Fruit fly (Drosophila melanogaster): ENCODE data around the gene Mst98Cb.

Mst98Cb gene

dm6 chr3R:28328780-28329546 lies 36.4 kb downstream of the Mst98Cb start (continued):
- TF ChIP-seq CG7368 (GFP tag; optimal IDR thresholded peaks at IDR 0.05) (no peak), CG9139 (GFP tag; optimal IDR thresholded peaks at IDR 0.05) (no peak), Blimp-1 (GFP tag; optimal IDR thresholded peaks at IDR 0.05) (no peak), CG6792 (GFP tag; optimal IDR thresholded peaks at IDR 0.05) (peak; percentile 17), CG11294 (GFP tag; IDR thresholded peaks at IDR 0.05) (peak; percentile 87), dac (GFP tag; optimal IDR thresholded peaks at IDR 0.05) (peak; percentile 36), Ets96B (tag; optimal IDR thresholded peaks at IDR 0.05) (peak; percentile 84), svp (GFP tag) (peak; percentile 55), Eip93F (GFP tag; optimal IDR thresholded peaks at IDR 0.05) (no peak), Lpt (GFP tag; optimal IDR thresholded peaks at IDR 0.05) (peak; percentile 71), OdsH (GFP tag; optimal IDR thresholded peaks at IDR 0.05) (peak; percentile 76), CG8632 (GFP tag; optimal IDR thresholded peaks at IDR 0.05) (peak; percentile 16), CG16779 (tag; optimal IDR thresholded peaks at IDR 0.05) (no peak), CG34406 (GFP tag; optimal IDR thresholded peaks at IDR 0.05) (peak; percentile 30), CG31627 (GFP tag; optimal IDR thresholded peaks at IDR 0.05) (peak; percentile 7), net (GFP tag; optimal IDR thresholded peaks at IDR 0.05) (peak; percentile 79), Sox15 (GFP tag; optimal IDR thresholded peaks at IDR 0.05) (peak; percentile 30), cyc (GFP tag; optimal IDR thresholded peaks at IDR 0.05) (no peak), vri (GFP tag; optimal IDR thresholded peaks at IDR 0.05) (no peak), Smox (GFP tag; optimal IDR thresholded peaks at IDR 0.05) (no peak), spab (GFP tag; optimal IDR thresholded peaks at IDR 0.05) (peak; percentile 57), dsx (GFP tag; optimal IDR thresholded peaks at IDR 0.05; ENCODE audit: poor library complexity, severe bottlenecking) (peak; percentile 58), esn (GFP tag; optimal IDR thresholded peaks at IDR 0.05) (peak; percentile 20), eg (GFP tag; IDR thresholded peaks at IDR 0.05) (peak; percentile 93), salr (GFP tag; optimal IDR thresholded peaks at IDR 0.05) (peak; percentile 52 to 85), CG6276 (GFP tag; optimal IDR thresholded peaks at IDR 0.05) (peak; percentile 76), Hr39 (GFP tag; optimal IDR thresholded peaks at IDR 0.05) (peak; percentile 21), CG6808 (GFP tag; optimal IDR thresholded peaks at IDR 0.05) (peak; percentile 76), Gug (GFP tag; IDR thresholded peaks at IDR 0.05) (peak; percentile 89), CG32006 (GFP tag; optimal IDR thresholded peaks at IDR 0.05) (peak; percentile 91), Ets21C (GFP tag; optimal IDR thresholded peaks at IDR 0.05) (no peak), CG3919 (GFP tag; optimal IDR thresholded peaks at IDR 0.05) (peak; percentile 69), fd85E (GFP tag; optimal IDR thresholded peaks at IDR 0.05) (no peak), CG10669 (GFP tag; optimal IDR thresholded peaks at IDR 0.05) (peak; percentile 79), CG15336 (GFP tag; IDR thresholded peaks at IDR 0.05) (peak; percentile 86), CG8319 (GFP tag; optimal IDR thresholded peaks at IDR 0.05) (no peak)

- TF ChIP-seq CG6163 (GFP tag; IDR thresholded peaks at IDR 0.05), result peak; percentile 56; the same call in 2 of the 3 replicates
- peak; percentile 18 for TF ChIP-seq svp (GFP tag)
- peak; percentile 60 for TF ChIP-seq vri (GFP tag; optimal IDR thresholded peaks at IDR 0.05)
- TF ChIP-seq Eip78C (GFP tag), result peak; percentile 68
- TF ChIP-seq Hr39 (GFP tag; optimal IDR thresholded peaks at IDR 0.05), result no peak
- no peak for TF ChIP-seq CG1621 (tag; optimal IDR thresholded peaks at IDR 0.05)
- no peak for TF ChIP-seq CG10631 (GFP tag; optimal IDR thresholded peaks at IDR 0.05)
- TF ChIP-seq Sox14 (GFP tag; optimal IDR thresholded peaks at IDR 0.05), result no peak
- TF ChIP-seq CG3919 (GFP tag; optimal IDR thresholded peaks at IDR 0.05), result peak; percentile 25
- TF ChIP-seq acj6 (GFP tag; optimal IDR thresholded peaks at IDR 0.05), result peak; percentile 20
- peak; percentile 32; the same call in 1 of the 3 replicates for TF ChIP-seq CG8119 (GFP tag; IDR thresholded peaks at IDR 0.05)
- no peak for TF ChIP-seq dac (GFP tag; optimal IDR thresholded peaks at IDR 0.05)
- TF ChIP-seq CG15336 (GFP tag; IDR thresholded peaks at IDR 0.05), result no peak; the same call in 1 of the 2 replicates
- no peak for TF ChIP-seq CG4318 (GFP tag; optimal IDR thresholded peaks at IDR 0.05)
- TF ChIP-seq OdsH (GFP tag; optimal IDR thresholded peaks at IDR 0.05), result peak; percentile 21
- TF ChIP-seq CG6276 (GFP tag; optimal IDR thresholded peaks at IDR 0.05), result no peak
- peak; percentile 6 for TF ChIP-seq Hr4 (GFP tag; optimal IDR thresholded peaks at IDR 0.05)
- TF ChIP-seq Eip93F (GFP tag; optimal IDR thresholded peaks at IDR 0.05), result no peak
- TF ChIP-seq CG6854 (GFP tag; optimal IDR thresholded peaks at IDR 0.05), result peak; percentile 28
- TF ChIP-seq Eip75B (GFP tag; optimal IDR thresholded peaks at IDR 0.05), result peak; percentile 10
- TF ChIP-seq CG6792 (GFP tag; optimal IDR thresholded peaks at IDR 0.05), result no peak
- no peak for TF ChIP-seq Lpt (GFP tag; optimal IDR thresholded peaks at IDR 0.05)
- peak; percentile 8 for TF ChIP-seq lz (GFP tag; optimal IDR thresholded peaks at IDR 0.05)
These were observed 37.9 kb downstream of the Mst98Cb start for dm6 chr3R:28330266-28331125.

All from whole organism, prepupa.